Fruit fly (Drosophila melanogaster): ENCODE measurements around the gene TyrR.

- TF ChIP-seq usp (GFP tag; optimal IDR thresholded peaks at IDR 0.05) (no peak), EcR (GFP tag; optimal IDR thresholded peaks at IDR 0.05) (no peak)
Observed at dm6 chr3R:17705140-17705539, 57.8 kb downstream of the TyrR start.
